Worm (Caenorhabditis elegans) whole organism, midembryonic: ENCODE measurements around the gene C35D10.10.

Experiments used
- flt-1 ChIP-seq: fragments of 200-800 bp; sonication (Bioruptor generic); IDR thresholded peaks from 2 replicates; pipeline ENCODE4 v1.3.6; 2022; ENCODE audit warnings: missing genetic modification characterization, missing compliant biosample characterization
- tab-1 ChIP-seq: fragments of 200-800 bp; sonication (Bioruptor generic); IDR thresholded peaks from 2 replicates; pipeline ENCODE4 v1.3.6; 2022; ENCODE audit warnings: missing genetic modification characterization, missing compliant biosample characterization
- ztf-29 ChIP-seq: fragments of 200-800 bp; sonication (Bioruptor generic); IDR thresholded peaks from 2 replicates; pipeline ENCODE4 v1.3.6; 2022; ENCODE audit warnings: missing genetic modification reagents, missing genetic modification characterization, missing compliant biosample characterization

ce11 chrIII:4899035-4899578, 37.5 kb upstream of the C35D10.10 start, which contains the start of gene nhl-2:
- no peak for TF ChIP-seq ztf-29 (GFP tag; lab: Robert Waterston, UW)
- no peak for TF ChIP-seq tab-1 (GFP tag; lab: Robert Waterston, UW)
- TF ChIP-seq flt-1 (GFP tag; lab: Robert Waterston, UW): no peak
